Worm (Caenorhabditis elegans) whole organism, L2 larva: ENCODE measurements around the gene T12D8.9.

Source experiments
- R02D3.7 ChIP-seq: fragments of 150-350 bp; optimal IDR thresholded peaks from 2 replicates; lab custom pipeline; 2014; ENCODE audit warnings: missing biosample characterization, missing genetic modification characterization
- elt-1 ChIP-seq: fragments of 150-350 bp; optimal IDR thresholded peaks from 2 replicates; lab custom pipeline; 2014; ENCODE audit warnings: missing biosample characterization, missing genetic modification characterization
- lsy-2 ChIP-seq, 2 experiments: fragments of 150-350 bp in 1 of 2; sonication (generic microtip) in 1 of 2; optimal IDR thresholded peaks; 2 replicates each; lab custom pipeline; 2014 to 2017; ENCODE audit warnings: missing biosample characterization in 2 of 2, missing genetic modification characterization in 2 of 2
- mdl-1 ChIP-seq, 2 experiments: fragments of 150-350 bp in 1 of 2; sonication (generic microtip) in 1 of 2; optimal IDR thresholded peaks; 2 replicates each; lab custom pipeline; 2017; ENCODE audit warnings: missing biosample characterization in 2 of 2, missing genetic modification characterization in 2 of 2
- nhr-21 ChIP-seq: fragments of 150-350 bp; optimal IDR thresholded peaks from 2 replicates; lab custom pipeline; 2014; ENCODE audit warnings: missing biosample characterization, missing genetic modification characterization
- skn-1 ChIP-seq: sonication (generic microtip); optimal IDR thresholded peaks from 2 replicates; lab custom pipeline; 2017; ENCODE audit warnings: missing biosample characterization, missing genetic modification characterization
- snpc-4 ChIP-seq: fragments of 150-350 bp; optimal IDR thresholded peaks from 2 replicates; lab custom pipeline; 2014; ENCODE audit warnings: missing biosample characterization, missing genetic modification characterization

- TF ChIP-seq elt-1 (tag; lab: Kevin White, UChicago) (peak; percentile 36), snpc-4 (peak; percentile 90), mdl-1 (tag; optimal IDR thresholded peaks at IDR 0.05; lab: Kevin White, UChicago) (peak; percentile 33 to 82), lsy-2 (tag; optimal IDR thresholded peaks at IDR 0.05; lab: Kevin White, UChicago) (peak; percentile 96 to 98), R02D3.7 (tag; lab: Kevin White, UChicago) (peak; percentile 79), skn-1 (peak; percentile 84), nhr-21 (tag; lab: Kevin White, UChicago) (peak; percentile 99)
Observed at ce11 chrIII:13643534-13643933, 26.6 kb downstream of the T12D8.9 start, which contains the start of the genes drr-2 and set-16.
